3 worm cellular contexts compared by ENCODE assay signal in genomic region chrX:13833448-13833847, ce11.
TF ChIP-seq lines count a peak whose summit lies in the region.

No protein-coding gene starts in this region.

TF ChIP-seq in whole organism, L1 larva, 84 proteins besides CTCF, POLR2A, EP300 and RAD21:
- TF ChIP-seq snpc-4 (tag; optimal IDR thresholded peaks at IDR 0.05; lab: Kevin White, UChicago), result peak; percentile 63
- no peak for TF ChIP-seq nhr-76 (tag; optimal IDR thresholded peaks at IDR 0.05; lab: Kevin White, UChicago)
- no peak for TF ChIP-seq grh-1 (GFP tag; IDR thresholded peaks at IDR 0.05; lab: Robert Waterston, UW)
TF ChIP-seq in whole organism, L1 larva: peak in this region for 1.

TF ChIP-seq in whole organism, L2 larva, 48 proteins besides CTCF, POLR2A, EP300 and RAD21:
- TF ChIP-seq lin-11 (tag; optimal IDR thresholded peaks at IDR 0.05; lab: Kevin White, UChicago) (no peak), snpc-4 (tag; optimal IDR thresholded peaks at IDR 0.05; lab: Kevin White, UChicago) (peak; percentile 7)

TF ChIP-seq in whole organism, young adult, 124 proteins besides CTCF, POLR2A, EP300 and RAD21:
- TF ChIP-seq bed-2 (GFP tag; IDR thresholded peaks at IDR 0.05; lab: Robert Waterston, UW) (no peak), ztf-25 (GFP tag; IDR thresholded peaks at IDR 0.05; lab: Robert Waterston, UW) (peak; percentile 37; the same call in 1 of the 2 replicates), snpc-1.1 (tag; optimal IDR thresholded peaks at IDR 0.05; lab: Kevin White, UChicago; ENCODE audit: insufficient read depth) (peak; percentile 25), snpc-4 (GFP tag; optimal IDR thresholded peaks at IDR 0.05; lab: Kevin White, UChicago) (no peak), snpc-4 (tag; optimal IDR thresholded peaks at IDR 0.05; lab: Kevin White, UChicago) (peak in 2 of 4 experiments; percentile 81 to 90)
